Worm (Caenorhabditis elegans) whole organism, young adult: Measurements from ENCODE around the gene dve-1.

Experiments used
- Y53F4B.3 ChIP-seq: fragments of 200-800 bp; sonication (Bioruptor generic); IDR thresholded peaks from 2 replicates; pipeline ENCODE4 v1.3.6; 2022; ENCODE audit warnings: missing genetic modification reagents, missing genetic modification characterization, missing compliant biosample characterization
- ama-1 ChIP-seq, 3 experiments: fragments of 150-350 bp in 1 of 3; sonication (generic microtip) in 2 of 3; optimal IDR thresholded peaks; 2 replicates each; lab custom pipeline; 2014 to 2018; ENCODE audit warnings: missing biosample characterization in 2 of 3, missing genetic modification characterization in 2 of 3, missing genetic modification reagents in 2 of 3
- ceh-58 ChIP-seq: fragments of 200-800 bp; sonication (Bioruptor generic); IDR thresholded peaks from 2 replicates; pipeline ENCODE4 v1.3.6; 2022; ENCODE audit warnings: missing genetic modification characterization, missing compliant biosample characterization

DNA sequence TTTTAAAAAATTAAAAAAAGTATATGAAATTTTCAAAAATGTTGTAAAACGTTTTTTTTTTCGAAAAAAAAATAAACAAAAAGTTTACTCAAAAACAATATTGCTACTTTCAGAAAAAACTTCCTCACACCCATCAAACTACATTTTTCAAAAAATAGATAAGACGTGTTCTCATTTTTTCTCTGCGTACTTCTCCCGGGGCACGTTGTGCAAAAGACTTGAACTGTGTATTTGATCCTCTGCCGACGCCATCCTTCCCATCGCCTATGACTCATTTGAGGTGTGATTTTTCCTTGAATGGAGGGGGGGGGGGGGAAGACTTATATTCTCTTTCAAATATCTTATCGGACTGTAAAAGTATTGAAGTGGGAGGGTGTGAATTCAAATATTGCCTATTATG lies 4.8 kb upstream of the dve-1 start:
- no peak for TF ChIP-seq ama-1 (optimal IDR thresholded peaks at IDR 0.05; lab: Kevin White, UChicago)
- TF ChIP-seq ama-1 (GFP tag; optimal IDR thresholded peaks at IDR 0.05; lab: Kevin White, UChicago): no peak
- TF ChIP-seq ceh-58: no peak
- TF ChIP-seq Y53F4B.3 (GFP tag; lab: Robert Waterston, UW): no peak
